Fruit fly (Drosophila melanogaster) whole organism, embryonic: ENCODE data around the gene CG1024.

Source experiments
- ATbp ChIP-seq: fragments of 200-800 bp; sonication (Bioruptor generic); optimal IDR thresholded peaks from 2 replicates; lab custom pipeline; 2017; ENCODE audit warnings: missing biosample characterization, mild to moderate bottlenecking, missing genetic modification characterization, missing genetic modification reagents
- Ada2b ChIP-seq: fragments of 200-800 bp; sonication (Bioruptor generic); IDR thresholded peaks from 2 replicates; pipeline ENCODE4 v1.3.6; 2022; ENCODE audit warnings: missing biosample characterization, missing genetic modification characterization
- Adf1 ChIP-seq: fragments of 200-800 bp; sonication (Bioruptor generic); IDR thresholded peaks from 2 replicates; pipeline ENCODE4 v1.3.6; 2022; ENCODE audit warnings: missing biosample characterization, missing genetic modification characterization
- Atf3 ChIP-seq: fragments of 200-800 bp; sonication (Bioruptor generic); optimal IDR thresholded peaks from 3 replicates; lab custom pipeline; 2016; ENCODE audit warnings: missing biosample characterization, missing genetic modification characterization
- CG10543 ChIP-seq: fragments of 200-800 bp; sonication (Bioruptor generic); optimal IDR thresholded peaks from 3 replicates; lab custom pipeline; 2017; ENCODE audit warnings: missing biosample characterization, mild to moderate bottlenecking, missing genetic modification characterization, moderate library complexity
- CG11093 ChIP-seq: fragments of 200-800 bp; sonication (Bioruptor generic); IDR thresholded peaks from 3 replicates; pipeline ENCODE4 v1.3.6; 2022; ENCODE audit warnings: missing biosample characterization, missing genetic modification characterization
- CG11723 ChIP-seq: fragments of 200-800 bp; sonication (Bioruptor generic); optimal IDR thresholded peaks from 2 replicates; lab custom pipeline; 2017; ENCODE audit warnings: missing biosample characterization, mild to moderate bottlenecking, missing genetic modification characterization
- CG12942 ChIP-seq: fragments of 200-800 bp; sonication (Bioruptor generic); optimal IDR thresholded peaks from 3 replicates; lab custom pipeline; 2016; ENCODE audit warnings: missing biosample characterization, missing genetic modification characterization
- CG14710 ChIP-seq: fragments of 200-800 bp; sonication (Bioruptor generic); optimal IDR thresholded peaks from 3 replicates; lab custom pipeline; 2019; ENCODE audit warnings: missing biosample characterization, mild to moderate bottlenecking, missing genetic modification characterization, moderate library complexity
- CG14965 ChIP-seq: fragments of 200-800 bp; sonication (Bioruptor generic); optimal IDR thresholded peaks from 2 replicates; lab custom pipeline; 2016; ENCODE audit warnings: missing biosample characterization, missing genetic modification characterization, borderline replicate concordance
- CG15073 ChIP-seq: fragments of 200-800 bp; sonication (Bioruptor generic); optimal IDR thresholded peaks from 2 replicates; lab custom pipeline; 2016; ENCODE audit warnings: missing biosample characterization, missing genetic modification characterization
- CG16863 ChIP-seq: fragments of 200-800 bp; sonication (Bioruptor generic); optimal IDR thresholded peaks from 3 replicates; lab custom pipeline; 2016; ENCODE audit warnings: missing biosample characterization, missing genetic modification characterization
- CG17361 ChIP-seq: fragments of 200-800 bp; sonication (Bioruptor generic); IDR thresholded peaks from 3 replicates; pipeline ENCODE4 v1.3.6; 2022; ENCODE audit warnings: missing biosample characterization, missing genetic modification characterization
- CG1792 ChIP-seq: fragments of 200-800 bp; sonication (Bioruptor generic); optimal IDR thresholded peaks from 2 replicates; lab custom pipeline; 2016; ENCODE audit warnings: missing biosample characterization, missing genetic modification characterization
- CG18599 ChIP-seq: fragments of 200-800 bp; sonication (Bioruptor generic); optimal IDR thresholded peaks from 3 replicates; lab custom pipeline; 2017; ENCODE audit warnings: missing biosample characterization, missing genetic modification characterization, mild to moderate bottlenecking, moderate library complexity, missing genetic modification reagents
- CG3407 ChIP-seq: fragments of 200-800 bp; sonication (Bioruptor generic); optimal IDR thresholded peaks from 2 replicates; lab custom pipeline; 2018; ENCODE audit warnings: missing biosample characterization, mild to moderate bottlenecking, missing genetic modification characterization
- CG4707 ChIP-seq: fragments of 200-800 bp; sonication (Bioruptor generic); optimal IDR thresholded peaks from 2 replicates; lab custom pipeline; 2018; ENCODE audit warnings: missing biosample characterization, mild to moderate bottlenecking, missing genetic modification characterization, moderate library complexity
- CG6272 ChIP-seq: fragments of 200-800 bp; sonication (Bioruptor generic); IDR thresholded peaks from 2 replicates; pipeline ENCODE4 v1.3.6; 2022; ENCODE audit warnings: missing biosample characterization, missing genetic modification characterization
- CG7987 ChIP-seq: fragments of 200-800 bp; sonication (Bioruptor generic); optimal IDR thresholded peaks from 2 replicates; lab custom pipeline; 2018; ENCODE audit warnings: missing biosample characterization, mild to moderate bottlenecking, missing genetic modification characterization, moderate library complexity
- CG9727 ChIP-seq: fragments of 200-800 bp; sonication (Bioruptor generic); optimal IDR thresholded peaks from 3 replicates; lab custom pipeline; 2017; ENCODE audit warnings: missing biosample characterization, mild to moderate bottlenecking, missing genetic modification characterization
- Dbx ChIP-seq: fragments of 200-800 bp; sonication (Bioruptor generic); IDR thresholded peaks from 3 replicates; pipeline ENCODE4 v1.3.6; 2022; ENCODE audit warnings: missing biosample characterization, missing genetic modification characterization
- Dll ChIP-seq: fragments of 200-800 bp; sonication (Bioruptor generic); IDR thresholded peaks from 4 replicates; pipeline ENCODE4 v1.3.6; 2022; ENCODE audit warnings: missing biosample characterization, missing genetic modification characterization; ENCODE audit not compliant: partially characterized antibody
- Doc3 ChIP-seq: fragments of 200-800 bp; sonication (Bioruptor generic); IDR thresholded peaks from 3 replicates; pipeline ENCODE4 v1.3.6; 2022; ENCODE audit warnings: missing biosample characterization, missing genetic modification characterization; ENCODE audit not compliant: partially characterized antibody
- Eip74EF ChIP-seq, 2 experiments: fragments of 200-800 bp in 1 of 2; fragments of >200 bp in 1 of 2; sonication (Bioruptor generic) in 1 of 2; optimal IDR thresholded peaks; 2 replicates each; lab custom pipeline; 2017 to 2019; ENCODE audit warnings: missing biosample characterization in 2 of 2, missing genetic modification characterization in 2 of 2, mild to moderate bottlenecking in 1 of 2, moderate library complexity in 1 of 2
- HmgD ChIP-seq: fragments of 200-800 bp; sonication (Bioruptor generic); optimal IDR thresholded peaks from 3 replicates; lab custom pipeline; 2016; ENCODE audit warnings: missing biosample characterization, missing genetic modification characterization
- Hmx ChIP-seq: fragments of 200-800 bp; sonication (Bioruptor generic); optimal IDR thresholded peaks from 2 replicates; lab custom pipeline; 2016; ENCODE audit warnings: missing biosample characterization, missing genetic modification characterization
- Lhr ChIP-seq: fragments of 200-800 bp; sonication (Bioruptor generic); optimal IDR thresholded peaks from 3 replicates; lab custom pipeline; 2017; ENCODE audit warnings: mild to moderate bottlenecking, missing biosample characterization, missing genetic modification reagents, missing genetic modification characterization
- Med ChIP-seq: fragments of 200-800 bp; sonication (Bioruptor generic); peaks from one replicate; lab custom pipeline; 2016; ENCODE audit warnings: missing biosample characterization, missing genetic modification characterization, mild to moderate bottlenecking, inconsistent platforms, moderate library complexity
- Nf-YA ChIP-seq: fragments of 200-800 bp; sonication (Bioruptor generic); IDR thresholded peaks from 2 replicates; pipeline ENCODE4 v1.3.6; 2022; ENCODE audit warnings: missing biosample characterization, missing genetic modification characterization
- Sry-β ChIP-seq: fragments of 200-800 bp; sonication (Bioruptor generic); optimal IDR thresholded peaks from 2 replicates; lab custom pipeline; 2018; ENCODE audit warnings: missing biosample characterization, mild to moderate bottlenecking, missing genetic modification characterization, moderate library complexity
- Sry-δ ChIP-seq: fragments of 200-800 bp; sonication (Bioruptor generic); optimal IDR thresholded peaks from 2 replicates; lab custom pipeline; 2016; ENCODE audit warnings: missing biosample characterization, missing genetic modification characterization
- btn ChIP-seq: fragments of 200-800 bp; sonication (Bioruptor generic); optimal IDR thresholded peaks from 2 replicates; lab custom pipeline; 2016; ENCODE audit warnings: missing biosample characterization, missing genetic modification characterization
- dmrt11E ChIP-seq: fragments of 200-800 bp; sonication (Bioruptor generic); optimal IDR thresholded peaks from 3 replicates; lab custom pipeline; 2018; ENCODE audit warnings: missing biosample characterization, mild to moderate bottlenecking, missing genetic modification characterization, moderate library complexity
- emc ChIP-seq: fragments of 200-800 bp; sonication (Bioruptor generic); optimal IDR thresholded peaks from 2 replicates; lab custom pipeline; 2016; ENCODE audit warnings: missing biosample characterization, missing genetic modification characterization
- en ChIP-seq: fragments of 200-800 bp; sonication (Bioruptor generic); optimal IDR thresholded peaks from 2 replicates; lab custom pipeline; 2016; ENCODE audit warnings: missing biosample characterization, missing genetic modification characterization
- exex ChIP-seq: fragments of 200-800 bp; sonication (Bioruptor generic); optimal IDR thresholded peaks from 4 replicates; lab custom pipeline; 2018; ENCODE audit warnings: missing biosample characterization, mild to moderate bottlenecking, missing genetic modification characterization, moderate library complexity
- fu2 ChIP-seq: fragments of 200-800 bp; sonication (Bioruptor generic); optimal IDR thresholded peaks from 2 replicates; lab custom pipeline; 2016; ENCODE audit warnings: missing biosample characterization, missing genetic modification characterization
- gem ChIP-seq: fragments of 200-800 bp; sonication (Bioruptor generic); optimal IDR thresholded peaks from 2 replicates; lab custom pipeline; 2019; ENCODE audit warnings: missing biosample characterization, mild to moderate bottlenecking, missing genetic modification characterization, moderate library complexity
- ham ChIP-seq: fragments of 200-800 bp; sonication (Bioruptor generic); IDR thresholded peaks from 2 replicates; pipeline ENCODE4 v1.3.6; 2022; ENCODE audit warnings: missing biosample characterization, missing genetic modification characterization
- her ChIP-seq: fragments of 200-800 bp; sonication (Bioruptor generic); optimal IDR thresholded peaks from 2 replicates; lab custom pipeline; 2016; ENCODE audit warnings: missing biosample characterization, missing genetic modification characterization
- mld ChIP-seq: fragments of 200-800 bp; sonication (Bioruptor generic); IDR thresholded peaks from 3 replicates; pipeline ENCODE4 v1.3.6; 2022; ENCODE audit warnings: missing biosample characterization, missing genetic modification characterization; ENCODE audit not compliant: partially characterized antibody
- onecut ChIP-seq: fragments of 200-800 bp; sonication (Bioruptor generic); IDR thresholded peaks from 2 replicates; pipeline ENCODE4 v1.3.6; 2022; ENCODE audit warnings: missing biosample characterization, missing genetic modification characterization
- peb ChIP-seq: fragments of 200-800 bp; sonication (Bioruptor generic); IDR thresholded peaks from 2 replicates; pipeline ENCODE4 v1.3.6; 2022; ENCODE audit warnings: missing biosample characterization, missing genetic modification characterization
- pita ChIP-seq: fragments of 200-800 bp; sonication (Bioruptor generic); optimal IDR thresholded peaks from 2 replicates; lab custom pipeline; 2017; ENCODE audit warnings: missing biosample characterization, mild to moderate bottlenecking, missing genetic modification characterization
- row ChIP-seq: fragments of 200-800 bp; sonication (Bioruptor generic); IDR thresholded peaks from 3 replicates; pipeline ENCODE4 v1.3.6; 2022; ENCODE audit warnings: missing biosample characterization, missing genetic modification characterization
- schlank ChIP-seq: fragments of 200-800 bp; sonication (Bioruptor generic); optimal IDR thresholded peaks from 2 replicates; lab custom pipeline; 2018; ENCODE audit warnings: missing biosample characterization, mild to moderate bottlenecking, missing genetic modification characterization
- sd ChIP-seq: fragments of 200-800 bp; sonication (Bioruptor generic); optimal IDR thresholded peaks from 3 replicates; lab custom pipeline; 2018; ENCODE audit warnings: missing biosample characterization, mild to moderate bottlenecking, missing genetic modification characterization, moderate library complexity
- sug ChIP-seq: fragments of 200-800 bp; optimal IDR thresholded peaks from 2 replicates; lab custom pipeline; 2019; ENCODE audit warnings: missing biosample characterization, mild to moderate bottlenecking, missing genetic modification characterization, moderate library complexity
- tap ChIP-seq: fragments of 200-800 bp; optimal IDR thresholded peaks from 3 replicates; lab custom pipeline; 2019; ENCODE audit warnings: missing biosample characterization, mild to moderate bottlenecking, missing genetic modification characterization, moderate library complexity
- z ChIP-seq: fragments of 200-800 bp; sonication (Bioruptor generic); IDR thresholded peaks from 3 replicates; pipeline ENCODE4 v1.3.6; 2022; ENCODE audit warnings: missing biosample characterization, missing genetic modification characterization

The CG1024 gene

dm6 chr3R:6382733-6383465, 2.8 kb upstream of the CG1024 start, which contains the start of gene gzl (continued):
- no peak for TF ChIP-seq CG3407
- peak; percentile 93 for TF ChIP-seq Sry-δ (GFP tag; lab: Kevin White, UChicago)
- TF ChIP-seq her (GFP tag; lab: Kevin White, UChicago): no peak
- TF ChIP-seq Med: peak; percentile 87
- TF ChIP-seq CG11723 (GFP tag; lab: Kevin White, UChicago): no peak
- peak; percentile 94 for TF ChIP-seq mld (GFP tag; lab: Robert Waterston, UW)
- TF ChIP-seq Doc3 (GFP tag; lab: Robert Waterston, UW): peak; percentile 92
- no peak for TF ChIP-seq sug (tag; lab: Kevin White, UChicago)
- TF ChIP-seq Atf3 (GFP tag; lab: Kevin White, UChicago): no peak
- no peak for TF ChIP-seq CG17361 (GFP tag; lab: Robert Waterston, UW)
- no peak for TF ChIP-seq ATbp
- no peak for TF ChIP-seq schlank (tag; lab: Kevin White, UChicago)
- TF ChIP-seq CG1792: no peak
- no peak for TF ChIP-seq CG11093
- TF ChIP-seq CG12942 (GFP tag; lab: Kevin White, UChicago): no peak
- no peak for TF ChIP-seq z (GFP tag; lab: Robert Waterston, UW)
- TF ChIP-seq CG15073: no peak
- TF ChIP-seq Eip74EF (GFP tag; optimal IDR thresholded peaks at IDR 0.05; lab: Kevin White, UChicago): no peak
- TF ChIP-seq CG10543 (GFP tag; lab: Kevin White, UChicago): peak; percentile 21
- TF ChIP-seq Ada2b (GFP tag; lab: Robert Waterston, UW): no peak
- no peak for TF ChIP-seq dmrt11E (tag; lab: Kevin White, UChicago)
- no peak for TF ChIP-seq Lhr (GFP tag; lab: Kevin White, UChicago)
- TF ChIP-seq Adf1 (GFP tag; lab: Robert Waterston, UW): peak; percentile 30; the same call in 1 of the 2 replicates
- no peak for TF ChIP-seq CG18599 (GFP tag; lab: Kevin White, UChicago)
- peak; percentile 42; the same call in 1 of the 3 replicates for TF ChIP-seq row (GFP tag; lab: Robert Waterston, UW)
- no peak for TF ChIP-seq sd (tag; lab: Kevin White, UChicago)
- no peak for TF ChIP-seq tap (tag; lab: Kevin White, UChicago)
- TF ChIP-seq emc (GFP tag; lab: Kevin White, UChicago): no peak
- 0 out of 3 replicates have a peak, but pooled peaks have one; percentile 8 for TF ChIP-seq Dbx (GFP tag; lab: Robert Waterston, UW)
- TF ChIP-seq Dll (GFP tag; lab: Robert Waterston, UW): peak; percentile 94
- TF ChIP-seq CG4707 (GFP tag; lab: Kevin White, UChicago): no peak
- no peak for TF ChIP-seq pita (GFP tag; lab: Kevin White, UChicago)
- peak; percentile 42 for TF ChIP-seq CG14710 (tag; lab: Kevin White, UChicago)
- no peak for TF ChIP-seq fu2 (GFP tag; lab: Kevin White, UChicago)
- TF ChIP-seq en (GFP tag; lab: Kevin White, UChicago): no peak
- TF ChIP-seq ham: no peak
- TF ChIP-seq gem (tag; lab: Kevin White, UChicago): no peak
- no peak for TF ChIP-seq Sry-β (GFP tag; lab: Kevin White, UChicago)
- no peak for TF ChIP-seq onecut (GFP tag; lab: Robert Waterston, UW)
- TF ChIP-seq Hmx (GFP tag; lab: Kevin White, UChicago): no peak
- no peak for TF ChIP-seq btn
- peak; percentile 43 for TF ChIP-seq exex
- TF ChIP-seq HmgD (GFP tag; lab: Kevin White, UChicago): no peak
- no peak for TF ChIP-seq CG7987 (GFP tag; lab: Kevin White, UChicago)
- no peak for TF ChIP-seq CG9727 (GFP tag; lab: Kevin White, UChicago)
- no peak for TF ChIP-seq CG14965 (GFP tag; lab: Kevin White, UChicago)
- TF ChIP-seq peb (GFP tag; lab: Robert Waterston, UW): no peak
- TF ChIP-seq Nf-YA (GFP tag; lab: Robert Waterston, UW): no peak
- no peak for TF ChIP-seq CG16863 (GFP tag; lab: Kevin White, UChicago)
- peak; percentile 36; the same call in 1 of the 2 replicates for TF ChIP-seq CG6272 (GFP tag; lab: Robert Waterston, UW)
